Worm (Caenorhabditis elegans) whole organism, L4 larva: ENCODE data around the gene Y39B6A.7.

Experiments
- D1046.2 ChIP-seq: fragments of 200-800 bp; sonication (Bioruptor generic); IDR thresholded peaks from 2 replicates; pipeline ENCODE4 v1.3.6; 2022; ENCODE audit warnings: missing genetic modification characterization, missing compliant biosample characterization
- F10B5.3 ChIP-seq: sonication (generic microtip); optimal IDR thresholded peaks from 2 replicates; lab custom pipeline; 2016; ENCODE audit warnings: mild to moderate bottlenecking, missing genetic modification characterization, missing compliant biosample characterization
- F37D6.2 ChIP-seq: sonication (generic microtip); optimal IDR thresholded peaks from 2 replicates; lab custom pipeline; 2016; ENCODE audit warnings: mild to moderate bottlenecking, missing genetic modification characterization, missing compliant biosample characterization
- F44E2.7 ChIP-seq: fragments of 200-800 bp; sonication (Bioruptor generic); IDR thresholded peaks from 2 replicates; pipeline ENCODE4 v2.1.2; 2022; ENCODE audit warnings: missing genetic modification characterization, missing compliant biosample characterization
- R02D3.7 ChIP-seq: fragments of 150-350 bp; sonication (generic microtip); optimal IDR thresholded peaks from 3 replicates; lab custom pipeline; 2014; ENCODE audit warnings: missing biosample characterization, missing genetic modification characterization
- T26A8.4 ChIP-seq: fragments of 200-800 bp; sonication (Bioruptor generic); IDR thresholded peaks from 2 replicates; pipeline ENCODE4 v1.3.6; 2022; ENCODE audit warnings: missing genetic modification characterization, missing compliant biosample characterization
- aly-2 ChIP-seq: sonication (generic microtip); optimal IDR thresholded peaks from 2 replicates; lab custom pipeline; 2018; ENCODE audit warnings: missing biosample characterization, missing genetic modification characterization
- arid-1 ChIP-seq: fragments of 200-800 bp; sonication (Bioruptor generic); conservative IDR thresholded peaks from 2 replicates; pipeline ENCODE4 v1.3.6; 2022; ENCODE audit warnings: missing genetic modification reagents, missing genetic modification characterization, missing compliant biosample characterization
- attf-4 ChIP-seq: sonication (generic microtip); optimal IDR thresholded peaks from 3 replicates; lab custom pipeline; 2017; ENCODE audit warnings: missing biosample characterization, missing genetic modification characterization
- ceh-20 ChIP-seq: fragments of 200-800 bp; sonication (Bioruptor generic); IDR thresholded peaks from 2 replicates; pipeline ENCODE4 v1.3.6; 2022; ENCODE audit warnings: missing genetic modification reagents, missing genetic modification characterization, missing compliant biosample characterization
- ceh-28 ChIP-seq: fragments of 150-350 bp; optimal IDR thresholded peaks from 2 replicates; lab custom pipeline; 2014; ENCODE audit warnings: missing biosample characterization, missing genetic modification reagents, missing genetic modification characterization
- ceh-32 ChIP-seq: sonication (generic microtip); optimal IDR thresholded peaks from 2 replicates; lab custom pipeline; 2016; ENCODE audit warnings: mild to moderate bottlenecking, missing genetic modification characterization, missing compliant biosample characterization; ENCODE audit not compliant: poor library complexity
- ceh-44 ChIP-seq: fragments of 200-800 bp; sonication (Bioruptor generic); IDR thresholded peaks from 2 replicates; pipeline ENCODE4 v1.3.6; 2022; ENCODE audit warnings: missing genetic modification reagents, missing genetic modification characterization, missing compliant biosample characterization
- cey-2 ChIP-seq: sonication (generic microtip); optimal IDR thresholded peaks from 3 replicates; lab custom pipeline; 2017; ENCODE audit warnings: missing genetic modification characterization, mild to moderate bottlenecking, missing compliant biosample characterization, antibody characterized with exemption, borderline replicate concordance; ENCODE audit not compliant: insufficient read depth
- daf-12 ChIP-seq: fragments of 150-350 bp; optimal IDR thresholded peaks from 2 replicates; lab custom pipeline; 2014; ENCODE audit warnings: missing biosample characterization, missing genetic modification reagents, missing genetic modification characterization
- daf-19 ChIP-seq: fragments of 200-800 bp; sonication (Bioruptor generic); conservative IDR thresholded peaks from 2 replicates; pipeline ENCODE4 v1.3.6; 2022; ENCODE audit warnings: missing genetic modification characterization, missing compliant biosample characterization
- dmd-6 ChIP-seq: fragments of 200-800 bp; sonication (Bioruptor generic); IDR thresholded peaks from 2 replicates; pipeline ENCODE4 v1.3.6; 2022; ENCODE audit warnings: missing genetic modification reagents, missing genetic modification characterization, missing compliant biosample characterization
- dmd-8 ChIP-seq: fragments of 200-800 bp; sonication (Bioruptor generic); IDR thresholded peaks from 2 replicates; pipeline ENCODE4 v1.3.6; 2022; ENCODE audit warnings: missing genetic modification characterization, missing compliant biosample characterization
- dmd-9 ChIP-seq: fragments of 200-800 bp; sonication (Bioruptor generic); IDR thresholded peaks from 2 replicates; pipeline ENCODE4 v1.3.6; 2022; ENCODE audit warnings: missing genetic modification reagents, missing genetic modification characterization, missing compliant biosample characterization
- dpl-1 ChIP-seq: fragments of 150-350 bp; optimal IDR thresholded peaks from 2 replicates; lab custom pipeline; 2014; ENCODE audit warnings: missing biosample characterization, missing genetic modification reagents, missing genetic modification characterization
- egl-27 ChIP-seq: sonication (generic microtip); optimal IDR thresholded peaks from 3 replicates; lab custom pipeline; 2017; ENCODE audit warnings: missing biosample characterization, missing genetic modification reagents, missing genetic modification characterization
- egl-43 ChIP-seq: fragments of 200-800 bp; sonication (Bioruptor generic); IDR thresholded peaks from 2 replicates; pipeline ENCODE4 v1.3.6; 2022; ENCODE audit warnings: missing genetic modification reagents, missing genetic modification characterization, missing compliant biosample characterization
- hif-1 ChIP-seq, 2 experiments: sonication (generic microtip); optimal IDR thresholded peaks; 2 replicates each; lab custom pipeline; 2016 to 2017; ENCODE audit warnings: missing compliant biosample characterization in 2 of 2, missing genetic modification characterization in 2 of 2, missing genetic modification reagents in 2 of 2, missing genotype in 2 of 2, mild to moderate bottlenecking in 1 of 2
- hmg-1.1 ChIP-seq: fragments of 200-800 bp; sonication (Bioruptor generic); IDR thresholded peaks from 2 replicates; pipeline ENCODE4 v1.3.6; 2022; ENCODE audit warnings: missing genetic modification reagents, missing genetic modification characterization, missing compliant biosample characterization
- jun-1 ChIP-seq: fragments of 150-350 bp; optimal IDR thresholded peaks from 2 replicates; lab custom pipeline; 2014; ENCODE audit warnings: missing biosample characterization, missing genetic modification reagents, missing genetic modification characterization
- lin-1 ChIP-seq: fragments of 200-800 bp; sonication (Bioruptor generic); IDR thresholded peaks from 2 replicates; pipeline ENCODE4 v1.3.6; 2022; ENCODE audit warnings: missing genetic modification reagents, missing genetic modification characterization, missing compliant biosample characterization
- lin-13 ChIP-seq: fragments of 150-350 bp; optimal IDR thresholded peaks from 2 replicates; lab custom pipeline; 2014; ENCODE audit warnings: missing biosample characterization, missing genetic modification reagents, missing genetic modification characterization
- lin-15B ChIP-seq: fragments of 150-350 bp; sonication (generic microtip); optimal IDR thresholded peaks from 3 replicates; lab custom pipeline; 2014; ENCODE audit warnings: missing biosample characterization, missing genetic modification characterization
- lin-29 ChIP-seq: fragments of 200-800 bp; sonication (Bioruptor generic); IDR thresholded peaks from 2 replicates; pipeline ENCODE4 v1.3.6; 2022; ENCODE audit warnings: missing genetic modification reagents, missing genetic modification characterization, missing compliant biosample characterization
- lin-38 ChIP-seq: fragments of 200-800 bp; sonication (Bioruptor generic); IDR thresholded peaks from 2 replicates; pipeline ENCODE4 v1.3.6; 2022; ENCODE audit warnings: missing genetic modification reagents, missing genetic modification characterization, missing compliant biosample characterization
- lsy-2 ChIP-seq, 2 experiments: fragments of 150-350 bp in 1 of 2; sonication (generic microtip) in 1 of 2; optimal IDR thresholded peaks; 2 replicates each; lab custom pipeline; 2014 to 2017; ENCODE audit warnings: missing biosample characterization in 2 of 2, missing genetic modification characterization in 2 of 2
- madf-5 ChIP-seq, 2 experiments: fragments of 200-800 bp; sonication (Bioruptor generic); IDR thresholded peaks; 2 replicates each; pipeline ENCODE4 v1.3.6; 2022; ENCODE audit warnings: missing compliant biosample characterization in 2 of 2, missing genetic modification characterization in 2 of 2
- mes-2 ChIP-seq: sonication (generic microtip); optimal IDR thresholded peaks from 2 replicates; lab custom pipeline; 2016; ENCODE audit warnings: missing genotype, mild to moderate bottlenecking, missing genetic modification characterization, missing compliant biosample characterization; ENCODE audit not compliant: poor library complexity, severe bottlenecking
- mxl-2 ChIP-seq: fragments of 200-800 bp; sonication (Bioruptor generic); conservative IDR thresholded peaks from 2 replicates; pipeline ENCODE4 v1.3.6; 2022; ENCODE audit warnings: missing genetic modification reagents, missing genetic modification characterization, missing compliant biosample characterization
- mxl-3 ChIP-seq: fragments of 200-800 bp; sonication (Bioruptor generic); optimal IDR thresholded peaks from 2 replicates; lab custom pipeline; 2018; ENCODE audit warnings: mild to moderate bottlenecking, missing genetic modification characterization, missing compliant biosample characterization
- nhr-102 ChIP-seq: sonication (generic microtip); optimal IDR thresholded peaks from 2 replicates; lab custom pipeline; 2016; ENCODE audit warnings: mild to moderate bottlenecking, missing genetic modification characterization, moderate library complexity, missing compliant biosample characterization
- nhr-28 ChIP-seq: fragments of 150-350 bp; optimal IDR thresholded peaks from 2 replicates; lab custom pipeline; 2014; ENCODE audit warnings: missing biosample characterization, missing genetic modification characterization
- nhr-48 ChIP-seq: sonication (generic microtip); optimal IDR thresholded peaks from 2 replicates; lab custom pipeline; 2016; ENCODE audit warnings: mild to moderate bottlenecking, missing genetic modification characterization, missing compliant biosample characterization
- nhr-6 ChIP-seq: fragments of 150-350 bp; optimal IDR thresholded peaks from 2 replicates; lab custom pipeline; 2014; ENCODE audit warnings: missing biosample characterization, missing genetic modification characterization
- nhr-76 ChIP-seq: fragments of 150-350 bp; optimal IDR thresholded peaks from 2 replicates; lab custom pipeline; 2014; ENCODE audit warnings: missing biosample characterization, missing genetic modification characterization
- pha-4 ChIP-seq, 2 experiments: fragments of 150-350 bp in 1 of 2; fragments of 200-800 bp in 1 of 2; sonication (Bioruptor generic) in 1 of 2; IDR thresholded peaks in 1 of 2; optimal IDR thresholded peaks in 1 of 2; 2 replicates each; pipeline versions ENCODE4 v1.3.6 to Lab custom; 2014 to 2022; ENCODE audit warnings: missing genetic modification characterization in 2 of 2, missing genetic modification reagents in 2 of 2, missing biosample characterization in 1 of 2, missing compliant biosample characterization in 1 of 2
- rbr-2 ChIP-seq: sonication (generic microtip); optimal IDR thresholded peaks from 2 replicates; lab custom pipeline; 2016; ENCODE audit warnings: missing genotype, missing genetic modification characterization, missing compliant biosample characterization
- skn-1 ChIP-seq: fragments of 150-350 bp; optimal IDR thresholded peaks from 2 replicates; lab custom pipeline; 2014; ENCODE audit warnings: missing biosample characterization, missing genetic modification characterization
- snpc-4 ChIP-seq: fragments of 150-350 bp; optimal IDR thresholded peaks from 2 replicates; lab custom pipeline; 2014; ENCODE audit warnings: missing biosample characterization, missing genetic modification characterization
- spr-3 ChIP-seq: fragments of 200-800 bp; sonication (Bioruptor generic); optimal IDR thresholded peaks from 2 replicates; lab custom pipeline; 2018; ENCODE audit warnings: mild to moderate bottlenecking, missing genetic modification characterization, missing compliant biosample characterization
- tag-97 ChIP-seq: fragments of 200-800 bp; sonication (Bioruptor generic); IDR thresholded peaks from 2 replicates; pipeline ENCODE4 v1.3.6; 2022; ENCODE audit warnings: missing genetic modification characterization, missing compliant biosample characterization
- unc-130 ChIP-seq: sonication (generic microtip); optimal IDR thresholded peaks from 2 replicates; lab custom pipeline; 2016; ENCODE audit warnings: missing genetic modification reagents, missing genetic modification characterization, missing compliant biosample characterization
- unc-62 ChIP-seq, 3 experiments: fragments of 150-350 bp in 1 of 3; sonication (generic microtip); optimal IDR thresholded peaks in 2 of 3; peaks in 1 of 3; 1 replicate in 1 of 3; 2 replicates in 2 of 3; lab custom pipeline; 2014 to 2017; ENCODE audit warnings: missing biosample characterization in 3 of 3, missing genetic modification characterization in 3 of 3, missing genetic modification reagents in 3 of 3, missing genotype in 1 of 3
- vab-7 ChIP-seq: fragments of 200-800 bp; sonication (Bioruptor generic); IDR thresholded peaks from 2 replicates; pipeline ENCODE4 v1.3.6; 2022; ENCODE audit warnings: missing genetic modification reagents, missing genetic modification characterization, missing compliant biosample characterization
- zip-11 ChIP-seq: fragments of 200-800 bp; sonication (Bioruptor generic); IDR thresholded peaks from 2 replicates; pipeline ENCODE4 v1.3.6; 2022; ENCODE audit warnings: missing genetic modification characterization, missing compliant biosample characterization
- zip-2 ChIP-seq: fragments of 150-350 bp; optimal IDR thresholded peaks from 2 replicates; lab custom pipeline; 2014; ENCODE audit warnings: missing biosample characterization, missing genetic modification characterization

The Y39B6A.7 gene

DNA sequence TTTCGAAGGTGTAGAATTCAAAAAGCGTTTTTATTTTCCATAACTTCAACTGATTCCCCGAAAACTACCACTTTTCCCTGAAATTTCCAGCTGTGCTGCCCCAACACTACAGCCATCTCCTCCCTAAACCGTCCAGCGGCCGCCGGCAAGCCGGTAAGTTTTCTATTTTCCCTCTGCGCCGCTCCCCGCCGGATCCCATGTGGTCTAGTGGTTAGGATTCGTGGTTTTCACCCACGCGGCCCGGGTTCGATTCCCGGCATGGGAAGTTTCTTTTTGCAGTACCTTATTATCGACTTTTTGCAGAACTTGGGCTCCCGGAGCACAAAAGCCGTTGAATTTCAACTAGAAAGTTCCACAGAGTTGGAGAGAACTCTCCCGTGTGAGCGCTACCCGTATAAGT is 6.4 kb downstream of the Y39B6A.7 start (continued):
- TF ChIP-seq lin-29: no peak
- no peak for TF ChIP-seq F10B5.3 (tag; lab: Kevin White, UChicago)
- TF ChIP-seq mxl-3 (GFP tag; lab: Kevin White, UChicago): no peak
- no peak for TF ChIP-seq ceh-28 (tag; lab: Kevin White, UChicago)
- TF ChIP-seq jun-1 (tag; lab: Kevin White, UChicago): no peak
- TF ChIP-seq zip-11 (GFP tag; lab: Robert Waterston, UW): no peak
- TF ChIP-seq lsy-2 (tag; optimal IDR thresholded peaks at IDR 0.05; lab: Kevin White, UChicago): no peak
- no peak for TF ChIP-seq ceh-44 (GFP tag; lab: Robert Waterston, UW)
- no peak for TF ChIP-seq lin-15B
- TF ChIP-seq D1046.2 (GFP tag; lab: Robert Waterston, UW): no peak
- TF ChIP-seq nhr-102: no peak
- TF ChIP-seq mes-2 (tag; lab: Kevin White, UChicago): no peak
- TF ChIP-seq rbr-2: peak; percentile 23
- no peak for TF ChIP-seq cey-2
- TF ChIP-seq arid-1 (GFP tag; lab: Robert Waterston, UW): peak; percentile 70
- no peak for TF ChIP-seq R02D3.7
- TF ChIP-seq egl-27: no peak
- TF ChIP-seq dmd-9 (GFP tag; lab: Robert Waterston, UW): peak; percentile 52; the same call in 1 of the 2 replicates
- TF ChIP-seq ceh-32 (tag; lab: Kevin White, UChicago): no peak
- no peak for TF ChIP-seq F44E2.7
- peak; percentile 60 for TF ChIP-seq hmg-1.1 (GFP tag; lab: Robert Waterston, UW)
- peak; percentile 8 for TF ChIP-seq nhr-48 (tag; lab: Kevin White, UChicago)
- TF ChIP-seq daf-19: no peak
- no peak for TF ChIP-seq dmd-8 (GFP tag; lab: Robert Waterston, UW)
- TF ChIP-seq pha-4 (GFP tag; IDR thresholded peaks at IDR 0.05; lab: Robert Waterston, UW): peak; percentile 62; the same call in 1 of the 2 replicates
- no peak for TF ChIP-seq pha-4 (tag; optimal IDR thresholded peaks at IDR 0.05; lab: Kevin White, UChicago)
- TF ChIP-seq egl-43: no peak; the same call in 1 of the 2 replicates
- no peak for TF ChIP-seq ceh-20 (GFP tag; lab: Robert Waterston, UW)
- no peak for TF ChIP-seq nhr-76 (tag; lab: Kevin White, UChicago)
- TF ChIP-seq snpc-4: no peak
- peak; percentile 55 for TF ChIP-seq lin-38 (GFP tag; lab: Robert Waterston, UW)
- peak; percentile 62 for TF ChIP-seq vab-7 (GFP tag; lab: Robert Waterston, UW)
- no peak for TF ChIP-seq skn-1 (tag; lab: Kevin White, UChicago)
- no peak for TF ChIP-seq lin-1 (GFP tag; lab: Robert Waterston, UW)
- TF ChIP-seq aly-2: no peak
- TF ChIP-seq nhr-28 (tag; lab: Kevin White, UChicago): no peak
- no peak for TF ChIP-seq dpl-1 (GFP tag; lab: Kevin White, UChicago)
- TF ChIP-seq spr-3 (GFP tag; lab: Kevin White, UChicago): no peak
- no peak for TF ChIP-seq mxl-2 (GFP tag; lab: Robert Waterston, UW)
- no peak for TF ChIP-seq lin-13 (GFP tag; lab: Kevin White, UChicago)
- no peak for TF ChIP-seq madf-5 (GFP tag; IDR thresholded peaks at IDR 0.05; lab: Robert Waterston, UW)
- no peak for TF ChIP-seq tag-97 (GFP tag; lab: Robert Waterston, UW)
- no peak for TF ChIP-seq hif-1 (tag; optimal IDR thresholded peaks at IDR 0.05; lab: Kevin White, UChicago)
- no peak for TF ChIP-seq nhr-6 (tag; lab: Kevin White, UChicago)
- TF ChIP-seq unc-130 (GFP tag; lab: Kevin White, UChicago): no peak
- TF ChIP-seq attf-4: no peak
- TF ChIP-seq daf-12 (tag; lab: Kevin White, UChicago): no peak
- no peak for TF ChIP-seq zip-2 (tag; lab: Kevin White, UChicago)
- TF ChIP-seq F37D6.2 (tag; lab: Kevin White, UChicago): no peak
- TF ChIP-seq dmd-6: no peak
- no peak for TF ChIP-seq T26A8.4 (GFP tag; lab: Robert Waterston, UW)
- TF ChIP-seq unc-62 (GFP tag; optimal IDR thresholded peaks at IDR 0.05 in 1 of 2; lab: Kevin White, UChicago): no peak
- no peak for TF ChIP-seq unc-62 (tag; optimal IDR thresholded peaks at IDR 0.05; lab: Kevin White, UChicago)
